Fruit fly (Drosophila melanogaster) ovary, adult (tissue): ENCODE data around the gene CG9004.
A peak's percentile ranks its signal among the peaks of the same experiment; 100 is the strongest.

Experiments
- CG17801 ChIP-seq: fragments of 200-800 bp; optimal IDR thresholded peaks from 2 replicates; lab custom pipeline; 2019; ENCODE audit warnings: missing biosample characterization, mild to moderate bottlenecking, missing genetic modification characterization, moderate library complexity; ENCODE audit not compliant: partially characterized antibody

CG9004 gene

DNA sequence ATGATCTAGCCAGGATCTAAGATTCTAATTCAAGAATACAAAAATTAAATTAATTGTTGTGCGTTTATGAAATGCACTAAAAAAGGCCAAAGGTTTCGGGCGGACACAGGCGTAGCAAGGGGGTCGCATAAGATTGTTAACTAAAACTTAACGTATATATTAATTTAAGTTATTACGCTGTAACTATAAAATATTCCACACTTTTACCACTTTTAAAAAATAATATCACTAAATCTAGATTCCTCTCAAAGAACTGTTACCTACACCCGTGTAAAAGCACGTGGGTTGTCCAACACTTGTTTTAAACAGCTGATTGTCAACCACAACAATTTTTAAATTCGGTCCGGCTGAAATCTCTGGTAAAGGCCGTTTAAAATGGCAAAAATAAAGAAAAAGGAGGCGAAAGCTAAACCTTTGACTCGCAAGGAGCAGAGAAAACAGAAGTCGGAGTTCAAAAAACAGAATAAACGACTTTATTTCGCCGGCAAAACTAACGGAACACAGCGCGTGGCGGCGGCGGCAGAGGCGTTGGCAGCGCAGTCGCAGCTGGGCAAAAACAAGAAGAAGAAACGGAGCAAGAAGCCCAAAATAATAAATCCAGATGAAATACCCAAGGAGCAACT, at the start of gene CG9004, which contains the start of gene mRpL23:
CG9004 (plus strand) TSS at position 308 of the 623 bp plus-strand sequence.
mRpL23 (minus strand) TSS at position 284 of the 623 bp plus-strand sequence.
- peak; percentile 98 for TF ChIP-seq CG17801 (GFP tag; lab: Kevin White, UChicago)

- TF ChIP-seq CG17801 (GFP tag; lab: Kevin White, UChicago) = no peak
Measured at dm6 chr3L:2325276-2325675, 48.3 kb upstream of the CG9004 start.

dm6 chr3L:2328804-2329203, 44.7 kb upstream of the CG9004 start:
- no peak for TF ChIP-seq CG17801 (GFP tag; lab: Kevin White, UChicago)

dm6 chr3L:2332228-2332627, 41.3 kb upstream of the CG9004 start:
- no peak for TF ChIP-seq CG17801 (GFP tag; lab: Kevin White, UChicago)

dm6 chr3L:2360257-2360656, 13.3 kb upstream of the CG9004 start, which contains the start of gene CG13801:
Gene CG13801 (plus strand): TSS chr3L:2360557.
- no peak for TF ChIP-seq CG17801 (GFP tag; lab: Kevin White, UChicago)

dm6 chr3L:2371882-2372281, 1.6 kb upstream of the CG9004 start, which contains the start of the genes CG1317 and CG8993:
Gene CG1317 (minus strand): TSS chr3L:2371939.
Gene CG8993 (plus strand): TSS chr3L:2372199.
- TF ChIP-seq CG17801 (GFP tag; lab: Kevin White, UChicago) = peak; percentile 47

DNA sequence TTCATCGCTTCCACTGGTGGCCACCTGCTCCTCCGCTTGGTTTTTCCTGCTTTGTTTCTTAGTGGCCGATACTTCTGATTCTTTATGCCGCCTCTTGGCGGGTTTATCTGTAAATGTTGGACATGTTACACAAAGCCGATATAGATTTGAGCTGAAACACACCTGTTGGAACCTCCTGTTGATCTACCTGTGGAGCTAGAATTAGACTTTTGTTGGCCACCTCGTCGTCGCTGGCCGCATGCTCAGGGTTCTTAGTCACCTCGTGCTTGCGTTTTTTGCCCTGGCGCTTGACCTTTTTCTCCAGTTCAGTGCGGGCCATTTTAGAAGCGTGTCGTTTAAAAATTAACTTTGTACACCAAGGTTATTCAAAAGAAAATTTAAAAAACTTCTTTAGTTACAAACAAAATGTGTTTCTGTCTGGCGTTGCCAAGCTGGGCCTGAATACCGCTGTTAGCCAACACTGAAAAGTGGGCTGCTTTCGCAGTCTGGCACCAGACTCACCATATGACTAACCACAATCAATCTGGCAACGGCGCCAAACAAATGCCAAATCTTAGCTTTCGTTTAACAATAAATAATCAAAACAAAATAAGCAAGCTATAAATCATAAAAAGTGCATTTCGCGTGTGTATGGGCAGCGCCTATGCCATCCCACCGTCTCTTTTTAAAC, 3.7 kb downstream of the CG9004 start, which contains the start of the genes CG15877 and Svil:
CG15877 (minus strand) TSS at position 443 of the 670 bp plus-strand sequence.
Svil (plus strand) TSS at position 542 of the 670 bp plus-strand sequence.
- TF ChIP-seq CG17801 (GFP tag; lab: Kevin White, UChicago) = no peak

DNA sequence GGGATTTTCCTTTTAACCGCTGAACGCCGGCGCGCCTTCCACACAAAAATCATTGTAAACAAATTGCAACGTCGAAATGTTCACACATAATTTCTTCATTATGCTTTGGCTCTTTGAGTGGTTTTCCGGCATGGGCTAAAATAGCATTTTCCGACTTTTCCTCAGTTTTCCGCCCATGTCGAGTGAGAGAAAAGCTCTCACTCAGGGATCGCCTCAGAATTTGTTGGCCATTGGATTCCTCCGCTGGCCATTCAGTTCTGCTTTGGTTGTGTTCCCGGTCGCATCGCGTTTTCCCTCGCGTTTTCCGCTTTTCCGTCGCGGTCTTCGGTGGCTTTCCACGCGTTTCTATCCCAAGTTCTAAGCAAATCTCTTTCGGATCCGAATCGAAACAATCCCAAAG, 5.0 kb downstream of the CG9004 start:
- TF ChIP-seq CG17801 (GFP tag; lab: Kevin White, UChicago) = no peak

DNA sequence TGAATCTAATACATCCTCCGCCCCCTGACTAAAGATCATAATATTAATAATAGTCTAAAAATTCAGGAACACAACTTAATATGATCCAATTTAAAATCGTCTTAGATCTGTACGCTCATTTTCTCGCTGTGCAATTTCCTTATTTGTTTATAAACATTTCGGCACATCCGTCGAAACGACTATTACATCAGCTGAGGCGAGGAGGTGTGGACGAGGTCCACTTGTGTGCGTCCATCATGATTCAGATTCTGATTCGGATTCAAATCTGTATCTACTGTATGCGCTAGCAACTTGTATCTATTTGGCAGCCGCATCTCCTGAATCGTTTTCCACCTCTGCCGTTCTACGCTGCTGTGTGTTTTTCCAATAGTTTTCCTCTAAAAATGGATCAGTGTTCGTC, 5.9 kb downstream of the CG9004 start:
- no peak for TF ChIP-seq CG17801 (GFP tag; lab: Kevin White, UChicago)

- TF ChIP-seq CG17801 (GFP tag; lab: Kevin White, UChicago) = no peak
Measured at dm6 chr3L:2385325-2386007, 11.9 kb downstream of the CG9004 start.

- no peak for TF ChIP-seq CG17801 (GFP tag; lab: Kevin White, UChicago)
Measured at dm6 chr3L:2386433-2386832, 12.9 kb downstream of the CG9004 start.

- peak; percentile 36 for TF ChIP-seq CG17801 (GFP tag; lab: Kevin White, UChicago)
Measured at dm6 chr3L:2387816-2388215, 14.3 kb downstream of the CG9004 start.

DNA sequence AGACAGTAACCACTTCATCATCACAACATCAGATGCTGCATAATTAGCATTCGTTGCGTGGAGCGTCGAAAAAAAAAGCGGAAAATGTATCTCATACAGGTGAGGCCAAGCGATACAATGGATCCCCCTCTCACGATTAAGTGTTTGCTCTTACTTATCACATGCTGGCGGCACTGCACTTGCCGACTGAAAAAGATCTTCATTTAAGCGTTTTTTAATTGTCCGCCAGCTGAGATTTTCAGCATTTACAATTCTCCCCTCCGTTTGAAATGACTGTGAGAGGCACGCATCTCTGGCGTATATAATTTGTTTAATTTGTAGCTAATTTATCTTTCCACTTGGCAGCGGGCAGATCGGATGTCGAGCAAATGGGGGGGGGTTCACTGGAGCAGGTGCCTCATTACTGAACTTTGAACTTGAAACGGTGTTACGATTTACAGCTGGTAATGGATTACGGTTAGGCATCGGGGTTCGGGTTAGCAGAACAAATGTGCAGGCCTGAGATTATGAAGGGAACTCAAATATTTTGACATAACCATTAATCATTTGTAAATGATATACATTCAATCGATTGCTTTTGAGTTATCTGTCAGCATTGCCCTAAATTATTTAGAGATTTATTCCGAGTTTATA, 15.3 kb downstream of the CG9004 start, which contains the start of gene Mzt1:
Mzt1 (plus strand) TSS at position 583 of the 633 bp plus-strand sequence.
- no peak for TF ChIP-seq CG17801 (GFP tag; lab: Kevin White, UChicago)

DNA sequence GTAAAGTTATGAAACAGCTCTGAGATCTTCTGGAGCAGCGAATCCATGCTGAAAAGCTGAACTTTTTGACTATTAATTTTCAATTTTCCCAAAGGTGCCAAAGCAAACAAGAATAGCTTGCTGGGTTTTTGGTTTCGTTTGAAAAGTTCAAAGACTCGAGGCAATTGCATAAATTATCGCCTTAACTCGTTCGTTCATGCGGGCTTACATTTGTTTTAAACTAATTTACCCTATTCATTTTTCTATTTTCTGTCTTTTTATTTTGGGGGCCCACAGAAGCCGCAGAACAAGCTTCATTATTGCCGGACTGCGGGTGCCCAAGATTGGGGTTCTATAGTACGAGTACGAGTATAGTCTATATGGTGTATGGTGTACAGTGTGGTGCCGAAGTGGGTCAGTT, 17.4 kb downstream of the CG9004 start, which contains the start of the genes CG32298 and CG32299:
CG32298 (minus strand) TSS at position 101 of the 400 bp plus-strand sequence.
CG32299 (minus strand) TSS at position 101 of the 400 bp plus-strand sequence.
- no peak for TF ChIP-seq CG17801 (GFP tag; lab: Kevin White, UChicago)
